Fruit fly (Drosophila melanogaster) whole organism, wandering third instar larva: Measurements from ENCODE around the gene CG6465.

Source experiments
- Abd-B ChIP-seq: fragments of >200 bp; optimal IDR thresholded peaks from 2 replicates; lab custom pipeline; 2017; ENCODE audit warnings: missing biosample characterization, missing genetic modification characterization
- CG32264 ChIP-seq: fragments of 200-800 bp; sonication (Bioruptor generic); optimal IDR thresholded peaks from 2 replicates; lab custom pipeline; 2016; ENCODE audit warnings: missing biosample characterization, missing genetic modification characterization
- CG9705 ChIP-seq: fragments of 200-800 bp; sonication (Bioruptor generic); optimal IDR thresholded peaks from 2 replicates; lab custom pipeline; 2018; ENCODE audit warnings: missing biosample characterization, mild to moderate bottlenecking, missing genetic modification characterization
- CrebA ChIP-seq: fragments of 200-800 bp; sonication (Bioruptor generic); optimal IDR thresholded peaks from 2 replicates; lab custom pipeline; 2016; ENCODE audit warnings: missing biosample characterization, mild to moderate bottlenecking, missing genetic modification characterization, borderline replicate concordance
- Dfd ChIP-seq: fragments of >200 bp; optimal IDR thresholded peaks from 2 replicates; lab custom pipeline; 2017; ENCODE audit warnings: missing biosample characterization, missing genetic modification characterization
- Dif ChIP-seq: fragments of 200-275, 200-300 bp; sonication (Bioruptor generic); optimal IDR thresholded peaks from 2 replicates; lab custom pipeline; 2018; ENCODE audit warnings: missing biosample characterization, missing genetic modification characterization; ENCODE audit not compliant: partially characterized antibody
- GATAd ChIP-seq: sonication (Bioruptor generic); optimal IDR thresholded peaks from 2 replicates; lab custom pipeline; 2016; ENCODE audit warnings: missing biosample characterization, missing genetic modification characterization
- HLH106 ChIP-seq: fragments of 200-800 bp; optimal IDR thresholded peaks from 3 replicates; lab custom pipeline; 2019; ENCODE audit warnings: missing biosample characterization, mild to moderate bottlenecking, missing genetic modification characterization, moderate library complexity
- Hnf4 ChIP-seq: fragments of 200-800 bp; sonication (Bioruptor generic); optimal IDR thresholded peaks from 2 replicates; lab custom pipeline; 2016; ENCODE audit warnings: missing biosample characterization, mild to moderate bottlenecking, missing genetic modification characterization
- Hr78 ChIP-seq: fragments of >200 bp; optimal IDR thresholded peaks from 2 replicates; lab custom pipeline; 2017; ENCODE audit warnings: missing biosample characterization, missing genetic modification characterization
- Hr83 ChIP-seq: fragments of 200-300 bp; sonication (Bioruptor generic); optimal IDR thresholded peaks from 2 replicates; lab custom pipeline; 2016; ENCODE audit warnings: missing biosample characterization, mild to moderate bottlenecking, missing genetic modification characterization, moderate library complexity; ENCODE audit not compliant: poor library complexity, severe bottlenecking
- Jra ChIP-seq: sonication (Bioruptor generic); optimal IDR thresholded peaks from 2 replicates; lab custom pipeline; 2016; ENCODE audit warnings: missing biosample characterization, missing genetic modification characterization
- Mio ChIP-seq: sonication (Bioruptor generic); optimal IDR thresholded peaks from 2 replicates; lab custom pipeline; 2016; ENCODE audit warnings: missing biosample characterization, missing genetic modification characterization
- Myc ChIP-seq: fragments of >200 bp; optimal IDR thresholded peaks from 2 replicates; lab custom pipeline; 2017
- N ChIP-seq: fragments of >200 bp; optimal IDR thresholded peaks from 2 replicates; lab custom pipeline; 2018; ENCODE audit warnings: missing biosample characterization, missing external identifiers, missing genetic modification characterization
- OdsH ChIP-seq: fragments of 200-800 bp; sonication (Bioruptor generic); optimal IDR thresholded peaks from 2 replicates; lab custom pipeline; 2016; ENCODE audit warnings: missing biosample characterization, mild to moderate bottlenecking, missing genetic modification characterization
- Rel ChIP-seq, 2 experiments: fragments of 200-800 bp; sonication (Bioruptor generic) in 1 of 2; optimal IDR thresholded peaks; 2 replicates in 1 of 2; 3 replicates in 1 of 2; lab custom pipeline; 2016 to 2019; ENCODE audit warnings: mild to moderate bottlenecking in 2 of 2, missing biosample characterization in 2 of 2, missing genetic modification characterization in 2 of 2, moderate library complexity in 1 of 2
- Sp1 ChIP-seq: fragments of 200-800 bp; sonication (Bioruptor generic); optimal IDR thresholded peaks from 3 replicates; lab custom pipeline; 2019; ENCODE audit warnings: missing biosample characterization, mild to moderate bottlenecking, missing genetic modification characterization, moderate library complexity
- Vsx2 ChIP-seq: fragments of 200-300, 225-300 bp; sonication (Bioruptor generic); optimal IDR thresholded peaks from 2 replicates; lab custom pipeline; 2018; ENCODE audit warnings: missing biosample characterization, missing genetic modification characterization; ENCODE audit not compliant: partially characterized antibody
- br ChIP-seq: fragments of 200-800 bp; sonication (Bioruptor generic); optimal IDR thresholded peaks from 2 replicates; lab custom pipeline; 2016; ENCODE audit warnings: missing biosample characterization, missing genetic modification characterization
- brk ChIP-seq: fragments of 200-800 bp; sonication (Bioruptor generic); optimal IDR thresholded peaks from 2 replicates; lab custom pipeline; 2016; ENCODE audit warnings: missing biosample characterization, mild to moderate bottlenecking, missing genetic modification characterization
- dl ChIP-seq, 2 experiments: fragments of 175-275, 200-275 bp in 1 of 2; fragments of 200-275 bp in 1 of 2; sonication (Bioruptor generic); optimal IDR thresholded peaks; lab custom pipeline; 2018; ENCODE audit warnings: mild to moderate bottlenecking in 2 of 2, missing biosample characterization in 2 of 2, missing genetic modification characterization in 2 of 2, moderate library complexity in 2 of 2; ENCODE audit not compliant: partially characterized antibody in 2 of 2, insufficient read depth in 1 of 2
- dmrt93B ChIP-seq: fragments of 200-800 bp; sonication (Bioruptor generic); optimal IDR thresholded peaks from 2 replicates; lab custom pipeline; 2018; ENCODE audit warnings: missing biosample characterization, mild to moderate bottlenecking, missing genetic modification characterization
- dsf ChIP-seq: sonication (Bioruptor generic); optimal IDR thresholded peaks from 2 replicates; lab custom pipeline; 2016; ENCODE audit warnings: missing biosample characterization, missing genetic modification characterization, borderline replicate concordance
- ey ChIP-seq: fragments of 200-800 bp; sonication (Bioruptor generic); optimal IDR thresholded peaks from 2 replicates; lab custom pipeline; 2016; ENCODE audit warnings: missing biosample characterization, missing genetic modification characterization
- foxo ChIP-seq, 2 experiments: fragments of 200-800 bp; sonication (Bioruptor generic); optimal IDR thresholded peaks; 2 replicates in 1 of 2; 3 replicates in 1 of 2; lab custom pipeline; 2016 to 2017; ENCODE audit warnings: missing biosample characterization in 2 of 2, missing genetic modification characterization in 2 of 2
- fru ChIP-seq: fragments of 200-800 bp; sonication (Bioruptor generic); optimal IDR thresholded peaks from 3 replicates; lab custom pipeline; 2016; ENCODE audit warnings: missing biosample characterization, mild to moderate bottlenecking, missing genetic modification characterization
- h ChIP-seq: fragments of 200-800 bp; sonication (Bioruptor generic); optimal IDR thresholded peaks from 3 replicates; lab custom pipeline; 2016; ENCODE audit warnings: missing biosample characterization, mild to moderate bottlenecking, missing genetic modification characterization
- jim ChIP-seq: fragments of 175-275, 200-325 bp; sonication (Bioruptor generic); optimal IDR thresholded peaks from 2 replicates; lab custom pipeline; 2016; ENCODE audit warnings: missing biosample characterization, mild to moderate bottlenecking, missing genetic modification characterization
- lola ChIP-seq: fragments of >200 bp; optimal IDR thresholded peaks from 2 replicates; lab custom pipeline; 2017; ENCODE audit warnings: missing biosample characterization, missing genetic modification characterization
- pan ChIP-seq: fragments of >200 bp; optimal IDR thresholded peaks from 2 replicates; lab custom pipeline; 2017
- psq ChIP-seq: fragments of 200-800 bp; sonication (Bioruptor generic); optimal IDR thresholded peaks from 3 replicates; lab custom pipeline; 2017; ENCODE audit warnings: missing biosample characterization, mild to moderate bottlenecking, missing genetic modification characterization, moderate library complexity
- rgr ChIP-seq: fragments of 200-800 bp; sonication (Bioruptor generic); optimal IDR thresholded peaks from 3 replicates; lab custom pipeline; 2016; ENCODE audit warnings: missing biosample characterization, mild to moderate bottlenecking, missing genetic modification characterization
- sage ChIP-seq: fragments of 200-800 bp; sonication (Bioruptor generic); optimal IDR thresholded peaks from 2 replicates; lab custom pipeline; 2016; ENCODE audit warnings: missing biosample characterization, mild to moderate bottlenecking, missing genetic modification characterization
- sv ChIP-seq: fragments of 200-800 bp; sonication (Bioruptor generic); optimal IDR thresholded peaks from 3 replicates; lab custom pipeline; 2016; ENCODE audit warnings: missing biosample characterization, missing genetic modification characterization
- tai ChIP-seq: sonication (Bioruptor generic); optimal IDR thresholded peaks from 2 replicates; lab custom pipeline; 2016; ENCODE audit warnings: missing biosample characterization, missing genetic modification characterization
- usp ChIP-seq: fragments of >200 bp; optimal IDR thresholded peaks from 2 replicates; lab custom pipeline; 2017; ENCODE audit warnings: missing biosample characterization, missing genetic modification characterization
- woc ChIP-seq: sonication (Bioruptor generic); optimal IDR thresholded peaks from 2 replicates; lab custom pipeline; 2016; ENCODE audit warnings: missing biosample characterization, mild to moderate bottlenecking, missing genetic modification characterization

Gene CG6465

dm6 chr3R:10664942-10665341 lies 12.1 kb downstream of the CG6465 start:
- TF ChIP-seq OdsH (GFP tag; lab: Kevin White, UChicago) (peak; percentile 5), br (GFP tag; lab: Kevin White, UChicago) (peak; percentile 17), woc (GFP tag; lab: Kevin White, UChicago) (no peak), Vsx2 (peak; percentile 39), pan (lab: Kevin White, UChicago) (no peak), Rel (GFP tag; optimal IDR thresholded peaks at IDR 0.05; lab: Kevin White, UChicago) (no peak), Rel (tag; optimal IDR thresholded peaks at IDR 0.05; lab: Kevin White, UChicago) (peak; percentile 17), Dfd (GFP tag; lab: Kevin White, UChicago) (no peak), Dif (GFP tag; lab: Kevin White, UChicago) (peak; percentile 20), psq (GFP tag; lab: Kevin White, UChicago) (peak; percentile 11), ey (GFP tag; lab: Kevin White, UChicago) (no peak), foxo (GFP tag; optimal IDR thresholded peaks at IDR 0.05; lab: Kevin White, UChicago) (peak in 1 of 2 experiments; percentile 1)

DNA sequence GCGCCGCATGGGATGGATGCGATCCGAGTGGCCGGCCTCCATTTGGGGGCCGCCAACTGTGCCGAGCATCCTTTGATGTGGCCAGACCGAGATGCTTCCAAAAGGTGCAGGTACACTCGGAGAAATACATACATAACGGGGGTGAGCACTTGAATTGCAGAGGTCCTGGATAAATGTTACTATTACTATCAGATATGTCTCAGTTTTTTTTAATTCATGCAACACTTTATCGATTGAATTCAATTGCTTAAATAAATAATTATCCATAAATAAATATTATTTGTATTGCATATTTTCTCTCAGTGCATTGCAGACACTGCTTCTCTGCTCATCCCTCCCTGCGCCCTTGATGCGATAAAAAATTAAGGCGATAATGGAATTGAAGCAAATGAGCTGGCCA lies 16.0 kb downstream of the CG6465 start:
- TF ChIP-seq N (GFP tag; lab: Kevin White, UChicago), result no peak
- TF ChIP-seq usp (GFP tag; lab: Kevin White, UChicago), result no peak
- TF ChIP-seq Myc (lab: Kevin White, UChicago), result no peak
- TF ChIP-seq foxo (GFP tag; optimal IDR thresholded peaks at IDR 0.05; lab: Kevin White, UChicago), result peak in 1 of 2 experiments; percentile 75
- TF ChIP-seq brk, result no peak
- peak; percentile 51 for TF ChIP-seq psq (GFP tag; lab: Kevin White, UChicago)
- TF ChIP-seq GATAd (GFP tag; lab: Kevin White, UChicago), result no peak
- no peak for TF ChIP-seq jim (GFP tag; lab: Kevin White, UChicago)
- no peak for TF ChIP-seq lola (GFP tag; lab: Kevin White, UChicago)
- TF ChIP-seq CG9705 (GFP tag; lab: Kevin White, UChicago), result peak; percentile 27
- TF ChIP-seq Hr78 (GFP tag; lab: Kevin White, UChicago), result no peak
- TF ChIP-seq h, result peak; percentile 67
- peak; percentile 33 for TF ChIP-seq Hnf4 (GFP tag; lab: Kevin White, UChicago)
- TF ChIP-seq Vsx2, result no peak
- peak; percentile 69 for TF ChIP-seq rgr (GFP tag; lab: Kevin White, UChicago)
- TF ChIP-seq HLH106 (tag; lab: Kevin White, UChicago), result peak; percentile 72
- peak; percentile 72 for TF ChIP-seq OdsH (GFP tag; lab: Kevin White, UChicago)
- TF ChIP-seq dmrt93B (GFP tag; lab: Kevin White, UChicago), result peak; percentile 46
- peak; percentile 70 for TF ChIP-seq fru (GFP tag; lab: Kevin White, UChicago)
- no peak for TF ChIP-seq CrebA (GFP tag; lab: Kevin White, UChicago)
- TF ChIP-seq sage (GFP tag; lab: Kevin White, UChicago), result peak; percentile 42
- no peak for TF ChIP-seq Dif (GFP tag; lab: Kevin White, UChicago)
- TF ChIP-seq pan (lab: Kevin White, UChicago), result no peak
- TF ChIP-seq Mio (GFP tag; lab: Kevin White, UChicago), result no peak
- TF ChIP-seq woc (GFP tag; lab: Kevin White, UChicago), result peak; percentile 35
- no peak for TF ChIP-seq tai (GFP tag; lab: Kevin White, UChicago)
- no peak for TF ChIP-seq Jra (GFP tag; lab: Kevin White, UChicago)
- no peak for TF ChIP-seq sv (GFP tag; lab: Kevin White, UChicago)
- no peak for TF ChIP-seq CG32264
- peak; percentile 72 for TF ChIP-seq Sp1 (GFP tag; lab: Kevin White, UChicago)
- no peak for TF ChIP-seq dl (GFP tag; optimal IDR thresholded peaks at IDR 0.05; lab: Kevin White, UChicago; ENCODE audit: insufficient read depth in 1 of 2, partially characterized antibody in 2 of 2)
- peak; percentile 32 for TF ChIP-seq br (GFP tag; lab: Kevin White, UChicago)
- TF ChIP-seq dsf (GFP tag; lab: Kevin White, UChicago), result no peak
- TF ChIP-seq Abd-B (GFP tag; lab: Kevin White, UChicago), result no peak
- no peak for TF ChIP-seq Hr83 (GFP tag; lab: Kevin White, UChicago)
- TF ChIP-seq ey (GFP tag; lab: Kevin White, UChicago), result peak; percentile 52
- no peak for TF ChIP-seq Rel (GFP tag; optimal IDR thresholded peaks at IDR 0.05; lab: Kevin White, UChicago)
- TF ChIP-seq Rel (tag; optimal IDR thresholded peaks at IDR 0.05; lab: Kevin White, UChicago), result no peak
- no peak for TF ChIP-seq Dfd (GFP tag; lab: Kevin White, UChicago)
